Worm (Caenorhabditis elegans) whole organism, L3 larva: Measurements from ENCODE around the gene Y41C4A.11.

Experiments
- R02D3.7 ChIP-seq: fragments of 150-350 bp; optimal IDR thresholded peaks from 2 replicates; lab custom pipeline; 2014; ENCODE audit warnings: missing biosample characterization, missing genetic modification characterization
- ZK546.5 ChIP-seq: sonication (generic microtip); optimal IDR thresholded peaks from 2 replicates; lab custom pipeline; 2017; ENCODE audit warnings: missing biosample characterization, missing genetic modification characterization
- aly-2 ChIP-seq: fragments of 150-350 bp; optimal IDR thresholded peaks from 2 replicates; lab custom pipeline; 2014; ENCODE audit warnings: missing biosample characterization, missing genetic modification characterization
- ama-1 ChIP-seq: fragments of 150-350 bp; optimal IDR thresholded peaks from 2 replicates; lab custom pipeline; 2018
- ceh-16 ChIP-seq: sonication (generic microtip); optimal IDR thresholded peaks from 2 replicates; lab custom pipeline; 2017; ENCODE audit warnings: missing biosample characterization, missing genetic modification characterization
- ceh-28 ChIP-seq: fragments of 150-350 bp; optimal IDR thresholded peaks from 2 replicates; lab custom pipeline; 2014; ENCODE audit warnings: missing biosample characterization, missing genetic modification reagents, missing genetic modification characterization
- ceh-82 ChIP-seq: fragments of 150-350 bp; optimal IDR thresholded peaks from 2 replicates; lab custom pipeline; 2014; ENCODE audit warnings: missing biosample characterization, missing genetic modification characterization
- ceh-9 ChIP-seq: sonication (generic microtip); optimal IDR thresholded peaks from 2 replicates; lab custom pipeline; 2018; ENCODE audit warnings: missing biosample characterization, missing genetic modification characterization
- daf-12 ChIP-seq: fragments of 150-350 bp; optimal IDR thresholded peaks from 2 replicates; lab custom pipeline; 2014; ENCODE audit warnings: missing biosample characterization, missing genetic modification reagents, missing genetic modification characterization
- egl-27 ChIP-seq: sonication (generic microtip); optimal IDR thresholded peaks from 4 replicates; lab custom pipeline; 2017; ENCODE audit warnings: missing biosample characterization, missing genetic modification reagents, missing genetic modification characterization
- egl-5 ChIP-seq: fragments of 150-350 bp; optimal IDR thresholded peaks from 2 replicates; lab custom pipeline; 2017; ENCODE audit warnings: missing biosample characterization, missing genetic modification reagents, missing genetic modification characterization, inconsistent platforms
- elt-1 ChIP-seq: fragments of 150-350 bp; optimal IDR thresholded peaks from 2 replicates; lab custom pipeline; 2014; ENCODE audit warnings: missing biosample characterization, missing genetic modification characterization
- elt-2 ChIP-seq: sonication (generic microtip); optimal IDR thresholded peaks from 2 replicates; lab custom pipeline; 2016; ENCODE audit warnings: missing genetic modification reagents, mild to moderate bottlenecking, missing genetic modification characterization, missing compliant biosample characterization
- elt-3 ChIP-seq, 3 experiments: fragments of 150-350 bp in 1 of 3; sonication (generic microtip) in 2 of 3; optimal IDR thresholded peaks; 2 replicates in 2 of 3; 4 replicates in 1 of 3; lab custom pipeline; 2014 to 2017; ENCODE audit warnings: missing biosample characterization in 3 of 3, missing genetic modification characterization in 3 of 3
- eor-1 ChIP-seq, 2 experiments: fragments of 150-350 bp; optimal IDR thresholded peaks; 2 replicates each; lab custom pipeline; 2014 to 2018; ENCODE audit warnings: missing biosample characterization in 2 of 2, missing genetic modification characterization in 2 of 2
- fkh-10 ChIP-seq: sonication (generic microtip); optimal IDR thresholded peaks from 2 replicates; lab custom pipeline; 2017; ENCODE audit warnings: missing biosample characterization, missing genetic modification reagents, missing genetic modification characterization
- fkh-2 ChIP-seq: fragments of 150-350 bp; optimal IDR thresholded peaks from 2 replicates; lab custom pipeline; 2014; ENCODE audit warnings: missing biosample characterization, missing genetic modification reagents, missing genetic modification characterization
- fos-1 ChIP-seq: fragments of 150-350 bp; optimal IDR thresholded peaks from 2 replicates; lab custom pipeline; 2014; ENCODE audit warnings: missing biosample characterization, missing genetic modification characterization
- hmg-11 ChIP-seq: sonication (generic microtip); optimal IDR thresholded peaks from 2 replicates; lab custom pipeline; 2016; ENCODE audit warnings: missing genetic modification characterization, missing compliant biosample characterization
- jun-1 ChIP-seq: fragments of 150-350 bp; optimal IDR thresholded peaks from 2 replicates; lab custom pipeline; 2014; ENCODE audit warnings: missing biosample characterization, missing genetic modification reagents, missing genetic modification characterization
- lin-15B ChIP-seq: fragments of 150-350 bp; optimal IDR thresholded peaks from 2 replicates; lab custom pipeline; 2014; ENCODE audit warnings: missing biosample characterization, missing genetic modification characterization
- lin-39 ChIP-seq: fragments of 150-350 bp; optimal IDR thresholded peaks from 2 replicates; lab custom pipeline; 2018; ENCODE audit warnings: missing biosample characterization, missing genetic modification reagents, missing genetic modification characterization
- lsy-12 ChIP-seq: sonication (generic microtip); optimal IDR thresholded peaks from 2 replicates; lab custom pipeline; 2016; ENCODE audit warnings: mild to moderate bottlenecking, missing genetic modification characterization, missing compliant biosample characterization
- mdl-1 ChIP-seq: fragments of 150-350 bp; optimal IDR thresholded peaks from 2 replicates; lab custom pipeline; 2014; ENCODE audit warnings: missing biosample characterization, missing genetic modification characterization
- mml-1 ChIP-seq: fragments of 150-350 bp; sonication (generic microtip); optimal IDR thresholded peaks from 3 replicates; lab custom pipeline; 2014; ENCODE audit warnings: missing biosample characterization, missing genetic modification characterization
- nfya-1 ChIP-seq: sonication (generic microtip); optimal IDR thresholded peaks from 2 replicates; lab custom pipeline; 2017; ENCODE audit warnings: missing genetic modification characterization, mild to moderate bottlenecking, missing compliant biosample characterization, antibody characterized with exemption, moderate library complexity; ENCODE audit not compliant: insufficient read depth
- nhr-11 ChIP-seq: fragments of 150-350 bp; optimal IDR thresholded peaks from 2 replicates; lab custom pipeline; 2014; ENCODE audit warnings: missing biosample characterization, missing genetic modification characterization
- nhr-12 ChIP-seq: fragments of 150-350 bp; optimal IDR thresholded peaks from 2 replicates; lab custom pipeline; 2014; ENCODE audit warnings: missing biosample characterization, missing genetic modification characterization
- nhr-23 ChIP-seq: fragments of 150-350 bp; optimal IDR thresholded peaks from 2 replicates; lab custom pipeline; 2014; ENCODE audit warnings: missing biosample characterization, missing genetic modification reagents, missing genetic modification characterization
- nhr-237 ChIP-seq: fragments of 150-350 bp; optimal IDR thresholded peaks from 2 replicates; lab custom pipeline; 2014; ENCODE audit warnings: missing biosample characterization, missing genetic modification characterization
- nhr-25 ChIP-seq: sonication (generic microtip); optimal IDR thresholded peaks from 2 replicates; lab custom pipeline; 2017; ENCODE audit warnings: missing biosample characterization, missing genetic modification characterization
- nhr-43 ChIP-seq: sonication (generic microtip); optimal IDR thresholded peaks from 2 replicates; lab custom pipeline; 2016; ENCODE audit warnings: mild to moderate bottlenecking, missing genetic modification characterization, missing compliant biosample characterization; ENCODE audit not compliant: poor library complexity, severe bottlenecking
- nhr-67 ChIP-seq: fragments of 150-350 bp; optimal IDR thresholded peaks from 2 replicates; lab custom pipeline; 2014; ENCODE audit warnings: missing biosample characterization, missing genetic modification characterization
- nhr-76 ChIP-seq: fragments of 150-350 bp; sonication (generic microtip); optimal IDR thresholded peaks from 5 replicates; lab custom pipeline; 2014; ENCODE audit warnings: missing biosample characterization, missing genetic modification characterization
- nhr-77 ChIP-seq: fragments of 150-350 bp; optimal IDR thresholded peaks from 2 replicates; lab custom pipeline; 2014; ENCODE audit warnings: missing biosample characterization, missing genetic modification characterization
- pha-4 ChIP-seq: fragments of 150-350 bp; optimal IDR thresholded peaks from 2 replicates; lab custom pipeline; 2014; ENCODE audit warnings: missing biosample characterization, missing genetic modification reagents, missing genetic modification characterization
- pqm-1 ChIP-seq: fragments of 150-350 bp; optimal IDR thresholded peaks from 2 replicates; lab custom pipeline; 2017; ENCODE audit warnings: missing biosample characterization, missing genetic modification characterization, inconsistent platforms
- sea-2 ChIP-seq: fragments of 150-350 bp; sonication (generic microtip); optimal IDR thresholded peaks from 4 replicates; lab custom pipeline; 2014; ENCODE audit warnings: missing biosample characterization, missing genetic modification reagents, missing genetic modification characterization
- skn-1 ChIP-seq: fragments of 150-350 bp; optimal IDR thresholded peaks from 2 replicates; lab custom pipeline; 2014; ENCODE audit warnings: missing biosample characterization, missing genetic modification characterization
- tbx-2 ChIP-seq: sonication (generic microtip); optimal IDR thresholded peaks from 2 replicates; lab custom pipeline; 2016; ENCODE audit warnings: mild to moderate bottlenecking, missing genetic modification characterization, missing compliant biosample characterization
- unc-39 ChIP-seq: sonication (generic microtip); optimal IDR thresholded peaks from 4 replicates; lab custom pipeline; 2017; ENCODE audit warnings: missing biosample characterization, missing genetic modification characterization
- zag-1 ChIP-seq: fragments of 150-350 bp; optimal IDR thresholded peaks from 2 replicates; lab custom pipeline; 2014; ENCODE audit warnings: missing biosample characterization, missing genetic modification characterization
- ztf-11 ChIP-seq: fragments of 150-350 bp; optimal IDR thresholded peaks from 2 replicates; lab custom pipeline; 2014; ENCODE audit warnings: missing biosample characterization, missing genetic modification characterization

The Y41C4A.11 gene

DNA sequence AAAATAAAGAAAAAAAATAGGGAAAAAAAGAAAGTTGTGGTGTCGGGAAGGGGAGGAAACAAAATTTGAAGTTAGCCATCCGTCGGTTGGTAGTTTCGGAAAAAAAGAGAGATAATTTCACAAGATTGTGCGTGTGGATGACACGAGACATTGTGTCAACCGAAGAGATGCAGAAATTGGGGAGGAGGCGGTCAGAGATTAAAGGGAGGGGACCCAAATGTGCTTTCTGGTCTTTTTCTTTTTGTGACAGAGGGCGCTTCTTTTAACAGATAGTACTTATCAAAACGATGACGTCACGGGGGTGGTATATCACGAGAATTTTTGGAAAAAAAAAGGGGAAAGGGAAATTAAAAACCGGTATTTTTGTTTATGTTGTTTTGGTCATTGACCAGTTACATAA lies 18.8 kb downstream of the Y41C4A.11 start:
- TF ChIP-seq unc-39 (tag; lab: Kevin White, UChicago) (no peak), mdl-1 (tag; lab: Kevin White, UChicago) (peak; percentile 21), ama-1 (lab: Kevin White, UChicago) (no peak), egl-27 (no peak), ZK546.5 (tag; lab: Kevin White, UChicago) (no peak), R02D3.7 (tag; lab: Kevin White, UChicago) (no peak), mml-1 (tag; lab: Kevin White, UChicago) (no peak), ceh-82 (no peak), lin-39 (tag; lab: Kevin White, UChicago) (peak; percentile 73), nhr-23 (tag; lab: Kevin White, UChicago) (no peak), ceh-28 (tag; lab: Kevin White, UChicago) (no peak), jun-1 (tag; lab: Kevin White, UChicago) (no peak), elt-1 (tag; lab: Kevin White, UChicago) (peak; percentile 24), ztf-11 (tag; lab: Kevin White, UChicago) (no peak), nhr-77 (no peak), ceh-16 (tag; lab: Kevin White, UChicago) (no peak), sea-2 (no peak), zag-1 (tag; lab: Kevin White, UChicago) (no peak), hmg-11 (tag; lab: Kevin White, UChicago) (peak; percentile 11), pha-4 (tag; lab: Kevin White, UChicago) (no peak), lin-15B (peak; percentile 17), skn-1 (tag; lab: Kevin White, UChicago) (no peak), nhr-11 (tag; lab: Kevin White, UChicago) (no peak), nhr-43 (tag; lab: Kevin White, UChicago) (no peak), nfya-1 (peak; percentile 73), nhr-76 (no peak), elt-3 (tag; optimal IDR thresholded peaks at IDR 0.05; lab: Kevin White, UChicago) (no peak), nhr-237 (tag; lab: Kevin White, UChicago) (no peak), tbx-2 (tag; lab: Kevin White, UChicago) (no peak)

DNA sequence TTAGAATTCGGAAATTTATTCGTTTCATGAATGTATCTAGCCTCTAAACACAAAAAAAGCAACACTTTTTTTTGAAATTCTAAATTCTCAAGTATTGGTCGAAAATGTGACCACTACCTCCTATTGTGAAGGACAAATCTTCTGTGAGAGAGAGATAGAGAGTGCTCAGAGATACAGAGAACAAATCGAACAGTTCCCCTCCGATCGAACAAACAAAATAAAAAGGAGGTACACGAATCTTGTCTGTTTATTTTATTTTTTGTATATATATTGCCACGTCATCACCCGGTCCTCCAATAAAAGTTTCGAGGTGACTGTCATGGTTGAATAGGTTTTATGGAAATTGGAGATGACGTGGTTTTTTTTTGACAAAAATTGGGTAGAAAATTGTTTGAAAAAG lies 21.2 kb downstream of the Y41C4A.11 start:
- TF ChIP-seq ZK546.5 (tag; lab: Kevin White, UChicago) (no peak), skn-1 (tag; lab: Kevin White, UChicago) (no peak), nhr-43 (tag; lab: Kevin White, UChicago) (no peak), pha-4 (tag; lab: Kevin White, UChicago) (peak; percentile 73), nhr-12 (tag; lab: Kevin White, UChicago) (no peak), daf-12 (tag; lab: Kevin White, UChicago) (no peak), nhr-25 (tag; lab: Kevin White, UChicago) (peak; percentile 8), sea-2 (no peak), lsy-12 (tag; lab: Kevin White, UChicago) (no peak), fos-1 (no peak), ceh-9 (no peak), ceh-16 (tag; lab: Kevin White, UChicago) (no peak)

DNA sequence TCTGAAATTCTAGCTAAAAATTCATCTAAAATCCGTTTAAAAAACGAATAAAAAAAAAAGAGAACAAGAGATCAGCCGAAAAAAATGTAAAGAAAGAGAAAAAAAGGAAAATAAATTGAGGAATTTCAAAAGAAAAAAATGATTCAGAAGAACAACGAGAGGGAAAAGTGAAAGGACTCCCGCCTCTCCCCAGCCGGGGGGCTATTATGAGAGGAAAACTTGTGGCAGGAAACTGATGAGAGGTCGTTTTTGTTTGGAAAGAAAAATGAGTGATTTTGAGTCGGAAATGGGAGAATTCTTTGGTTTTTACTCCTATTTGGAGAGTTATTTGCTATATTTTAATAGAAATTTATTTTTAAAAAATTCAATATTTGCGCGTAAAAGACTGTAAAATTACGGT lies 22.5 kb downstream of the Y41C4A.11 start:
- TF ChIP-seq tbx-2 (tag; lab: Kevin White, UChicago) (no peak), elt-1 (tag; lab: Kevin White, UChicago) (no peak), egl-5 (tag; lab: Kevin White, UChicago) (no peak), nhr-25 (tag; lab: Kevin White, UChicago) (no peak), jun-1 (tag; lab: Kevin White, UChicago) (no peak), ceh-9 (no peak)

DNA sequence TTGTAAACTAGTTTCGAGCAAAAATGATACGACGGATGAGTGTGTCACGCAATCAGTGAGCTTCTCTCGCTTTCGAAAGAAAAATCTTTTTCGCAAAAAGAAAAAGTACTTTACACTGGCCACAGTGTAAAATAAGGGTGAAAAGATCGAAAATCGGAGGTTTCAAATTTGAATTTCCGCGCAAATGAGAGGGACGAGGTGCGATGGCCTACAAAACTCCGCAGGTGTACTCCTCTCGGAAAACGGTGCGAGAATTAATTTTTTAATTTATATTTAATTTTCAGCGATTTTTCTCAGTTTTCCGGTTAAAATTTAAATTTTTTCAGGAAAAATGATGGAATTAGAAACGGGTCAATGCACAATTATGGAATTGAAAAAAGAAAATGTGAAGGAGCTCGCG lies 27.1 kb downstream of the Y41C4A.11 start, which contains the start of gene mrt-2:
Gene mrt-2 (plus strand): TSS at position 49 of the 400 bp plus-strand sequence.
- TF ChIP-seq eor-1 (tag; optimal IDR thresholded peaks at IDR 0.05; lab: Kevin White, UChicago) (no peak), fkh-10 (no peak), pqm-1 (tag; lab: Kevin White, UChicago) (no peak), fkh-2 (tag; lab: Kevin White, UChicago) (no peak), jun-1 (tag; lab: Kevin White, UChicago) (no peak), nhr-237 (tag; lab: Kevin White, UChicago) (no peak), ceh-16 (tag; lab: Kevin White, UChicago) (no peak), zag-1 (tag; lab: Kevin White, UChicago) (no peak), lin-39 (tag; lab: Kevin White, UChicago) (peak; percentile 54), nhr-67 (tag; lab: Kevin White, UChicago) (no peak), ceh-82 (no peak), ZK546.5 (tag; lab: Kevin White, UChicago) (no peak), tbx-2 (tag; lab: Kevin White, UChicago) (no peak), ceh-28 (tag; lab: Kevin White, UChicago) (peak; percentile 49), lin-15B (peak; percentile 66), sea-2 (no peak), lsy-12 (tag; lab: Kevin White, UChicago) (peak; percentile 55), nhr-43 (tag; lab: Kevin White, UChicago) (peak; percentile 91), egl-27 (no peak), nhr-12 (tag; lab: Kevin White, UChicago) (no peak), elt-2 (tag; lab: Kevin White, UChicago) (peak; percentile 22), R02D3.7 (tag; lab: Kevin White, UChicago) (peak; percentile 5), nhr-25 (tag; lab: Kevin White, UChicago) (peak; percentile 65), fos-1 (no peak), mml-1 (tag; lab: Kevin White, UChicago) (no peak), nfya-1 (peak; percentile 87), unc-39 (tag; lab: Kevin White, UChicago) (no peak), aly-2 (tag; lab: Kevin White, UChicago) (no peak), ama-1 (lab: Kevin White, UChicago) (no peak), egl-5 (tag; lab: Kevin White, UChicago) (no peak), skn-1 (tag; lab: Kevin White, UChicago) (peak; percentile 45), nhr-11 (tag; lab: Kevin White, UChicago) (no peak)
